Worm (Caenorhabditis elegans) whole organism, late embryonic: ENCODE measurements around the gene pgap-1.
"Not testable (repeated sequence)": the region's sequence is repeated elsewhere in the genome, so short reads cannot be mapped to it uniquely, and the experiment has no call there.

Source experiments
- F13H6.1 ChIP-seq: sonication (generic microtip); optimal IDR thresholded peaks from 2 replicates; lab custom pipeline; 2016; ENCODE audit warnings: missing genetic modification characterization, missing compliant biosample characterization
- ceh-18 ChIP-seq: sonication (generic microtip); optimal IDR thresholded peaks from 2 replicates; lab custom pipeline; 2016; ENCODE audit warnings: missing genetic modification characterization, missing compliant biosample characterization
- ceh-19 ChIP-seq: fragments of 200-800 bp; sonication (Bioruptor generic); optimal IDR thresholded peaks from 2 replicates; lab custom pipeline; 2018; ENCODE audit warnings: mild to moderate bottlenecking, missing genetic modification characterization, missing compliant biosample characterization
- ceh-34 ChIP-seq: sonication (generic microtip); optimal IDR thresholded peaks from 2 replicates; lab custom pipeline; 2016; ENCODE audit warnings: mild to moderate bottlenecking, missing genetic modification characterization, missing compliant biosample characterization
- ceh-45 ChIP-seq: fragments of 200-800 bp; sonication (Bioruptor generic); IDR thresholded peaks from 2 replicates; pipeline ENCODE4 v1.3.6; 2022; ENCODE audit warnings: missing genetic modification reagents, missing genetic modification characterization, missing compliant biosample characterization
- dve-1 ChIP-seq: sonication (generic microtip); optimal IDR thresholded peaks from 2 replicates; lab custom pipeline; 2017; ENCODE audit warnings: antibody characterized with exemption, mild to moderate bottlenecking, missing genetic modification characterization, missing compliant biosample characterization
- ets-4 ChIP-seq: sonication (generic microtip); optimal IDR thresholded peaks from 2 replicates; lab custom pipeline; 2016; ENCODE audit warnings: missing genetic modification characterization, missing compliant biosample characterization
- fkh-10 ChIP-seq: fragments of 150-350 bp; optimal IDR thresholded peaks from 2 replicates; lab custom pipeline; 2014; ENCODE audit warnings: missing biosample characterization, missing genetic modification reagents, missing genetic modification characterization
- mec-3 ChIP-seq: sonication (generic microtip); optimal IDR thresholded peaks from 2 replicates; lab custom pipeline; 2016; ENCODE audit warnings: borderline replicate concordance, missing genetic modification characterization, missing compliant biosample characterization
- unc-86 ChIP-seq: sonication (generic microtip); optimal IDR thresholded peaks from 2 replicates; lab custom pipeline; 2016; ENCODE audit warnings: missing genetic modification characterization, missing compliant biosample characterization

DNA sequence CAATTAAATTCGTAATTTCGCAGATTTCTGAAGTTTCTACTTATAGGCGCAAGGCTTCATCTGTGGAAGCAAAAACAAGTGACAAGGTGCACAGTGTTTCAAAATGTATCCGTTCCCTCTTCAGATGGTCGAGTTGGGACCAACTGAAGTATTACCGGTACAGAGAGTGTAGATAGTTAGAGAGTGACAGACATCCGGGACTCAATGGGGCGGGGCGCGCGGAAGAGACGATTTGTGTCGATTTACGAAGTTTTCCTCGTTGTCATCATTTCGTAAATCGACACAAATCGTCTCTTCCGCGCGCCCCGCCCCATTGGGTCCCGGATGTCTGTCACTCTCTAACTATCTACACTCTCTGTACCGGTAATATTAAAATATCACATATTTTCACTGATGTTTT, 44.4 kb downstream of the pgap-1 start, which contains the start of gene C03E10.3:
- TF ChIP-seq ceh-45 (GFP tag; lab: Robert Waterston, UW); ceh-19; ets-4 (tag; lab: Kevin White, UChicago); F13H6.1 (tag; lab: Kevin White, UChicago); ceh-34 (tag; lab: Kevin White, UChicago); dve-1; ceh-18 (tag; lab: Kevin White, UChicago); mec-3; fkh-10; unc-86 (tag; lab: Kevin White, UChicago): not testable (repeated sequence)
